Fruit fly (Drosophila melanogaster): ENCODE results near the gene CG18304.

The CG18304 gene

DNA sequence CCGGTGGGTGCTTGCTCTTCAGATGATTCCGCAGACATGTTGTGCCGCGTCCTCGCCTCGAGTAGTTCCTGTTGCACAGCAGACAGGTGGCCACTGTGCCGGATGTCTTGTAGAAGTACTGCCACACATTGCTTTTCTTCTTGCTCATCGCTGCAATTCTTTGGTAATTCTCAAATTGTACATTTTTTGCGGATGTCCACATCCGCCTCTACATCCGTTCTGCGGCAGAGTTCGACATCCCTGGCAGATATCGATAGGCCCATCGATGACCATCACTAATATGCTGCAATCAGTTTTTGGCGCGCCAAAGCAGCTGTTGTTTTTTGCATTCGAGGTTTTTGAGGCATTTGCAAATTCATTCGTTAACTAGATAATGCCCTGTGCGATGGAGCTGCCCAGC is 14.1 kb upstream of the CG18304 start, which contains the start of the genes CG13775 and CG3430 (continued):
- TF ChIP-seq Trl (optimal IDR thresholded peaks at IDR 0.05) (no peak), Trl (GFP tag; optimal IDR thresholded peaks at IDR 0.05) (peak; percentile 42), kni (GFP tag; optimal IDR thresholded peaks at IDR 0.05) (no peak), nmo (GFP tag; optimal IDR thresholded peaks at IDR 0.05) (peak; percentile 43), Deaf1 (tag; optimal IDR thresholded peaks at IDR 0.05) (no peak), wor (GFP tag; IDR thresholded peaks at IDR 0.05) (no peak), nom (GFP tag; optimal IDR thresholded peaks at IDR 0.05) (peak; percentile 11), CG13775 (GFP tag; optimal IDR thresholded peaks at IDR 0.05) (peak; percentile 100), Vsx1 (GFP tag; optimal IDR thresholded peaks at IDR 0.05) (no peak), disco-r (GFP tag; optimal IDR thresholded peaks at IDR 0.05) (no peak), CG10959 (GFP tag; IDR thresholded peaks at IDR 0.05) (no peak), gcm2 (GFP tag; optimal IDR thresholded peaks at IDR 0.05) (no peak), eyg (GFP tag; optimal IDR thresholded peaks at IDR 0.05) (no peak), run (tag; optimal IDR thresholded peaks at IDR 0.05) (no peak), CG9609 (GFP tag; optimal IDR thresholded peaks at IDR 0.05) (peak; percentile 30), CG3995 (GFP tag; optimal IDR thresholded peaks at IDR 0.05) (no peak), CG12155 (GFP tag; optimal IDR thresholded peaks at IDR 0.05) (no peak), gro (GFP tag; optimal IDR thresholded peaks at IDR 0.05) (peak; percentile 33), ash1 (GFP tag; optimal IDR thresholded peaks at IDR 0.05) (no peak), ham (GFP tag; IDR thresholded peaks at IDR 0.05) (no peak), pum (GFP tag; optimal IDR thresholded peaks at IDR 0.05) (peak; percentile 5), Nf-YB (GFP tag; optimal IDR thresholded peaks at IDR 0.05) (no peak), ken (GFP tag; IDR thresholded peaks at IDR 0.05) (0 out of 3 replicates have a peak, but pooled peaks have one; percentile 32), Bgb (GFP tag; IDR thresholded peaks at IDR 0.05; ENCODE audit: partially characterized antibody) (peak; percentile 77), Hsf (GFP tag; optimal IDR thresholded peaks at IDR 0.05) (peak; percentile 25), CG10979 (tag; optimal IDR thresholded peaks at IDR 0.05) (no peak), CG14050 (GFP tag; IDR thresholded peaks at IDR 0.05) (no peak), lab (GFP tag; optimal IDR thresholded peaks at IDR 0.05) (no peak), Sry-δ (GFP tag; optimal IDR thresholded peaks at IDR 0.05) (peak; percentile 93), CG12299 (tag; optimal IDR thresholded peaks at IDR 0.05) (no peak), CG8924 (tag; optimal IDR thresholded peaks at IDR 0.05) (no peak), Adf1 (GFP tag; IDR thresholded peaks at IDR 0.05) (peak; percentile 71), ara (GFP tag; IDR thresholded peaks at IDR 0.05) (no peak), CG17802 (tag; optimal IDR thresholded peaks at IDR 0.05) (no peak), CG4424 (GFP tag; optimal IDR thresholded peaks at IDR 0.05) (peak; percentile 37), CG16815 (GFP tag; optimal IDR thresholded peaks at IDR 0.05) (no peak), Asciz (GFP tag; optimal IDR thresholded peaks at IDR 0.05) (no peak), dmrt99B (tag; optimal IDR thresholded peaks at IDR 0.05) (no peak), CG10431 (GFP tag; optimal IDR thresholded peaks at IDR 0.05) (no peak), Doc3 (GFP tag; IDR thresholded peaks at IDR 0.05; ENCODE audit: partially characterized antibody) (peak; percentile 66), CG17361 (GFP tag; IDR thresholded peaks at IDR 0.05) (no peak), CG9727 (GFP tag; optimal IDR thresholded peaks at IDR 0.05) (peak; percentile 44), gem (tag; optimal IDR thresholded peaks at IDR 0.05) (no peak), CG8765 (GFP tag; IDR thresholded peaks at IDR 0.05) (no peak), Neu2 (GFP tag; optimal IDR thresholded peaks at IDR 0.05; ENCODE audit: borderline replicate concordance) (no peak), CG14965 (GFP tag; optimal IDR thresholded peaks at IDR 0.05; ENCODE audit: borderline replicate concordance) (no peak), BtbVII (GFP tag; optimal IDR thresholded peaks at IDR 0.05) (no peak), D (optimal IDR thresholded peaks at IDR 0.05) (no peak), D (GFP tag; optimal IDR thresholded peaks at IDR 0.05) (no peak), CG18262 (tag; optimal IDR thresholded peaks at IDR 0.05) (no peak), crol (GFP tag; IDR thresholded peaks at IDR 0.05) (no peak), chif (GFP tag; optimal IDR thresholded peaks at IDR 0.05) (no peak)
